Worm (Caenorhabditis elegans) whole organism, L2 larva: ENCODE results near the gene eif-3.F.

Source experiments
- C34F6.9 ChIP-seq: fragments of 150-350 bp; optimal IDR thresholded peaks from 2 replicates; lab custom pipeline; 2014; ENCODE audit warnings: missing biosample characterization, missing genetic modification characterization
- R02D3.7 ChIP-seq: fragments of 150-350 bp; optimal IDR thresholded peaks from 2 replicates; lab custom pipeline; 2014; ENCODE audit warnings: missing biosample characterization, missing genetic modification characterization
- Y55F3AM.14 ChIP-seq: fragments of 200-800 bp; sonication (Bioruptor generic); optimal IDR thresholded peaks from 2 replicates; lab custom pipeline; 2018; ENCODE audit warnings: mild to moderate bottlenecking, missing genetic modification characterization, missing compliant biosample characterization
- ZK546.5 ChIP-seq: sonication (generic microtip); optimal IDR thresholded peaks from 2 replicates; lab custom pipeline; 2017; ENCODE audit warnings: missing biosample characterization, missing genetic modification characterization
- alr-1 ChIP-seq: fragments of 150-350 bp; optimal IDR thresholded peaks from 2 replicates; lab custom pipeline; 2014; ENCODE audit warnings: missing biosample characterization, missing genetic modification characterization
- ama-1 ChIP-seq: fragments of 150-350 bp; optimal IDR thresholded peaks from 2 replicates; lab custom pipeline; 2018; ENCODE audit warnings: inconsistent platforms
- blmp-1 ChIP-seq: sonication (generic microtip); optimal IDR thresholded peaks from 2 replicates; lab custom pipeline; 2017; ENCODE audit warnings: missing genetic modification characterization, mild to moderate bottlenecking, missing compliant biosample characterization, antibody characterized with exemption, moderate library complexity; ENCODE audit not compliant: insufficient read depth
- ceh-16 ChIP-seq: fragments of 150-350 bp; optimal IDR thresholded peaks from 2 replicates; lab custom pipeline; 2014; ENCODE audit warnings: missing biosample characterization, missing genetic modification characterization
- crh-2 ChIP-seq: sonication (generic microtip); optimal IDR thresholded peaks from 2 replicates; lab custom pipeline; 2017; ENCODE audit warnings: missing biosample characterization, missing genetic modification characterization
- egl-27 ChIP-seq: sonication (generic microtip); optimal IDR thresholded peaks from 3 replicates; lab custom pipeline; 2017; ENCODE audit warnings: missing biosample characterization, missing genetic modification reagents, missing genetic modification characterization
- fos-1 ChIP-seq: fragments of 150-350 bp; optimal IDR thresholded peaks from 2 replicates; lab custom pipeline; 2014; ENCODE audit warnings: missing biosample characterization, missing genetic modification characterization
- gmeb-1 ChIP-seq: fragments of 150-350 bp; optimal IDR thresholded peaks from 2 replicates; lab custom pipeline; 2014; ENCODE audit warnings: missing biosample characterization, missing genetic modification characterization
- lin-13 ChIP-seq: fragments of 150-350 bp; optimal IDR thresholded peaks from 2 replicates; lab custom pipeline; 2014; ENCODE audit warnings: missing biosample characterization, missing genetic modification reagents, missing genetic modification characterization
- lsy-2 ChIP-seq, 2 experiments: fragments of 150-350 bp in 1 of 2; sonication (generic microtip) in 1 of 2; optimal IDR thresholded peaks; 2 replicates each; lab custom pipeline; 2014 to 2017; ENCODE audit warnings: missing biosample characterization in 2 of 2, missing genetic modification characterization in 2 of 2
- mbf-1 ChIP-seq: sonication (generic microtip); optimal IDR thresholded peaks from 2 replicates; lab custom pipeline; 2017; ENCODE audit warnings: missing biosample characterization, missing genetic modification characterization
- mdl-1 ChIP-seq, 2 experiments: fragments of 150-350 bp in 1 of 2; sonication (generic microtip) in 1 of 2; optimal IDR thresholded peaks; 2 replicates each; lab custom pipeline; 2017; ENCODE audit warnings: missing biosample characterization in 2 of 2, missing genetic modification characterization in 2 of 2
- nhr-10 ChIP-seq: sonication (generic microtip); optimal IDR thresholded peaks from 2 replicates; lab custom pipeline; 2017; ENCODE audit warnings: missing biosample characterization, missing genetic modification characterization
- nhr-11 ChIP-seq: fragments of 150-350 bp; optimal IDR thresholded peaks from 2 replicates; lab custom pipeline; 2014; ENCODE audit warnings: missing biosample characterization, missing genetic modification characterization
- nhr-12 ChIP-seq: fragments of 150-350 bp; optimal IDR thresholded peaks from 2 replicates; lab custom pipeline; 2014; ENCODE audit warnings: missing biosample characterization, missing genetic modification characterization
- nhr-129 ChIP-seq: fragments of 150-350 bp; optimal IDR thresholded peaks from 2 replicates; lab custom pipeline; 2014; ENCODE audit warnings: missing biosample characterization, missing genetic modification characterization
- nhr-23 ChIP-seq: fragments of 150-350 bp; optimal IDR thresholded peaks from 2 replicates; lab custom pipeline; 2014; ENCODE audit warnings: missing biosample characterization, missing genetic modification reagents, missing genetic modification characterization
- nhr-237 ChIP-seq: fragments of 150-350 bp; optimal IDR thresholded peaks from 2 replicates; lab custom pipeline; 2014; ENCODE audit warnings: missing biosample characterization, missing genetic modification characterization
- nhr-25 ChIP-seq: fragments of 150-350 bp; sonication (generic microtip); optimal IDR thresholded peaks from 3 replicates; lab custom pipeline; 2014; ENCODE audit warnings: missing biosample characterization, missing genetic modification characterization
- nhr-77 ChIP-seq: fragments of 150-350 bp; optimal IDR thresholded peaks from 2 replicates; lab custom pipeline; 2014; ENCODE audit warnings: missing biosample characterization, missing genetic modification characterization
- sem-4 ChIP-seq: fragments of 150-350 bp; optimal IDR thresholded peaks from 2 replicates; lab custom pipeline; 2014; ENCODE audit warnings: missing biosample characterization, missing genetic modification reagents, missing genetic modification characterization
- sma-9 ChIP-seq, 2 experiments: fragments of 150-350 bp in 1 of 2; sonication (generic microtip) in 1 of 2; optimal IDR thresholded peaks; 2 replicates each; lab custom pipeline; 2014 to 2016; ENCODE audit warnings: missing genetic modification characterization in 2 of 2, mild to moderate bottlenecking in 1 of 2, missing biosample characterization in 1 of 2, missing compliant biosample characterization in 1 of 2, missing genetic modification reagents in 1 of 2, moderate library complexity in 1 of 2
- unc-39 ChIP-seq: fragments of 150-350 bp; optimal IDR thresholded peaks from 2 replicates; lab custom pipeline; 2014; ENCODE audit warnings: missing biosample characterization, missing genetic modification characterization
- unc-55 ChIP-seq: fragments of 150-350 bp; sonication (generic microtip); optimal IDR thresholded peaks from 3 replicates; lab custom pipeline; 2014; ENCODE audit warnings: missing biosample characterization, missing genetic modification reagents, missing genetic modification characterization
- unc-62 ChIP-seq: fragments of 150-350 bp; optimal IDR thresholded peaks from 2 replicates; lab custom pipeline; 2014; ENCODE audit warnings: missing biosample characterization, missing genetic modification reagents, missing genetic modification characterization
- zag-1 ChIP-seq: fragments of 150-350 bp; optimal IDR thresholded peaks from 2 replicates; lab custom pipeline; 2014; ENCODE audit warnings: missing biosample characterization, missing genetic modification characterization
- ztf-1 ChIP-seq: fragments of 200-800 bp; sonication (Bioruptor generic); conservative IDR thresholded peaks from 2 replicates; pipeline ENCODE4 v1.3.6; 2022; ENCODE audit warnings: missing genetic modification characterization, missing compliant biosample characterization
- ztf-11 ChIP-seq: sonication (generic microtip); optimal IDR thresholded peaks from 2 replicates; lab custom pipeline; 2017; ENCODE audit warnings: missing biosample characterization, missing genetic modification characterization
- ztf-4 ChIP-seq: fragments of 150-350 bp; optimal IDR thresholded peaks from 2 replicates; lab custom pipeline; 2014; ENCODE audit warnings: missing biosample characterization, missing genetic modification characterization

The eif-3.F gene

ce11 chrII:9316801-9317200 is 14.6 kb upstream of the eif-3.F start:
- TF ChIP-seq nhr-129 (peak; percentile 2), alr-1 (tag; lab: Kevin White, UChicago) (no peak)

DNA sequence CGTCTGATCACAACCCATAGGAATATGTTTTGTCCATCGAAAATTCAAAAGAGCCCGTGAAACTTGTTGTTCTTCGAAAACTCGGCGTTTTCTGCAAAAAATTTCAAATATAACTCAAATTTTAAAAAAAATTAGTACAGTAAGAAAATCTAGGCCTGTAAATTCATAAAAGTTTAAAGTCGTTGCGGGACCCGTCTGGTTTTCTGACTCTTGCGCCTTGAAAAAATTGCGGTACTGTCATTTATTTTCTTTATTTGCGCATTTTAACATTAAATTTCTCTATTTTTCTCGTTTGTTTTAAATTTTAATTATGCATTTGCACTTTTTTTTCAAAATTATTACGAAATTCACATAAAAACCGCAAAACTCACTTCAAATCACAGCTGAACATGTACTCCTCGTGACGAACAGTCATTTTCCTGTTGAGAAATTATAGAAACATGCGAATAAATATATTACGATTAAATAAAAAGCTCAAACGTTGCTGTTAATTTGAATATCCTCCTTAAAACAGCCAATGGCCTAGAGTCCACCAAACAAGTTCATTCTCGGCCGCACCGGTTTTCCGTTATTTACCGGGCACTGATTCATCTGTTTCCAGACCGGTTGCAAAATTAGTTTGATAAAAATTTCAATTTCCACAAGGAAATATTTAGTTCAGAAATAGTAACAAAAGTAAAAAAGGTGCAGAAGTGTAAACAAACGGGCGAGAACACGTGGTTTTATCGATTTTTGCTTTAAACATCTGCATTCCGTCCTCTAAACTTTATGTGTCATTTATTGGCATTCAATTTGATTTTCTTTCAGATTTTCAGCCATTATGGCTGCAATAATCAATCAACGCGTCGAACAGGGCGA is 12.2 kb upstream of the eif-3.F start, which contains the start of the genes csa-1 and wdfy-2:
TSS of gene csa-1 (minus strand) at position 669 of the 858 bp plus-strand sequence.
TSS of gene wdfy-2 (plus strand) at position 808 of the 858 bp plus-strand sequence.
- TF ChIP-seq unc-55 (GFP tag; lab: Kevin White, UChicago) (peak; percentile 20), lsy-2 (tag; optimal IDR thresholded peaks at IDR 0.05; lab: Kevin White, UChicago) (no peak), C34F6.9 (tag; lab: Kevin White, UChicago) (peak; percentile 41), fos-1 (tag; lab: Kevin White, UChicago) (peak; percentile 47), gmeb-1 (peak; percentile 27)
- TF ChIP-seq, all 48 proteins: peak for 4

DNA sequence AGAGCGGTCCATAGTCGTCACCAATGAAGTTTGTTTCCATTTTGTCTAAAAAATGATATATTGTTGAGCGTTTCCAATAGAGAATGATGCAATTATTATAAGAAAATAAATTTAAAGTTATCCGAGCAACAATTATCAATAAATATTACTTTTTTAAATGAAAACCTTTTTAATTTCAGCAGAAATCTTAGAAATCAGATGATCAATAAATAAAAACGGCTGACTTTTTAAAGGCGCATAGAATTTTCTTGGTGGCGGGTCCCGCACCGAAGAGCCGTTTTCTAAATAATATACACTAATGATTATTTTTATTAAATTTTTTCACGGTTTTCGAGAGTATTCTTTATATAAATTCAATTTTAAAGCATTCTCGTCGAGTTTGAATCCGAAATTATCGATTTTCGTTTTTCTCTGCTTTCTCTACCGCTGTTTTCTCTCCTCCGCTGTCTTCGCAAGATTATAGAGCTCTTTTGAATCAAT is 8.5 kb upstream of the eif-3.F start, which contains the start of gene rab-39:
TSS of gene rab-39 (minus strand) at position 51 of the 480 bp plus-strand sequence.
- TF ChIP-seq nhr-129 (no peak), ztf-4 (tag; lab: Kevin White, UChicago) (no peak), fos-1 (tag; lab: Kevin White, UChicago) (peak; percentile 20), nhr-12 (tag; lab: Kevin White, UChicago) (no peak), unc-55 (GFP tag; lab: Kevin White, UChicago) (peak; percentile 69), R02D3.7 (no peak), sma-9 (GFP tag; optimal IDR thresholded peaks at IDR 0.05; lab: Kevin White, UChicago) (no peak), sma-9 (tag; optimal IDR thresholded peaks at IDR 0.05; lab: Kevin White, UChicago) (no peak), nhr-23 (tag; lab: Kevin White, UChicago) (no peak), nhr-77 (tag; lab: Kevin White, UChicago) (no peak), C34F6.9 (tag; lab: Kevin White, UChicago) (peak; percentile 72), ztf-11 (tag; lab: Kevin White, UChicago) (no peak), crh-2 (tag; lab: Kevin White, UChicago) (peak; percentile 20), ZK546.5 (tag; lab: Kevin White, UChicago) (no peak), gmeb-1 (no peak), nhr-10 (tag; lab: Kevin White, UChicago) (no peak), unc-39 (tag; lab: Kevin White, UChicago) (no peak), nhr-25 (tag; lab: Kevin White, UChicago) (no peak), nhr-237 (no peak), lsy-2 (tag; optimal IDR thresholded peaks at IDR 0.05; lab: Kevin White, UChicago) (peak in 1 of 2 experiments; percentile 62), alr-1 (tag; lab: Kevin White, UChicago) (no peak), lin-13 (GFP tag; lab: Kevin White, UChicago) (peak; percentile 23), ztf-1 (no peak), blmp-1 (tag; lab: Kevin White, UChicago) (no peak), unc-62 (no peak), egl-27 (no peak)

ce11 chrII:9323660-9324059 is 7.8 kb upstream of the eif-3.F start, which contains the start of gene egli-1:
TSS of gene egli-1 (plus strand) at chrII:9323960.
- no peak for TF ChIP-seq Y55F3AM.14 (GFP tag; lab: Kevin White, UChicago)
- no peak for TF ChIP-seq R02D3.7
- no peak for TF ChIP-seq nhr-10 (tag; lab: Kevin White, UChicago)
- TF ChIP-seq lsy-2 (tag; optimal IDR thresholded peaks at IDR 0.05; lab: Kevin White, UChicago): no peak
- no peak for TF ChIP-seq gmeb-1
- no peak for TF ChIP-seq ztf-11 (tag; lab: Kevin White, UChicago)

- TF ChIP-seq lsy-2 (tag; optimal IDR thresholded peaks at IDR 0.05; lab: Kevin White, UChicago): peak in 1 of 2 experiments; percentile 45
- TF ChIP-seq C34F6.9 (tag; lab: Kevin White, UChicago): peak; percentile 46
- no peak for TF ChIP-seq ceh-16 (tag; lab: Kevin White, UChicago)
- no peak for TF ChIP-seq ama-1 (lab: Kevin White, UChicago)
- TF ChIP-seq crh-2 (tag; lab: Kevin White, UChicago): peak; percentile 12
- no peak for TF ChIP-seq mbf-1 (tag; lab: Kevin White, UChicago)
- TF ChIP-seq sem-4: peak; percentile 10
- TF ChIP-seq sma-9 (GFP tag; optimal IDR thresholded peaks at IDR 0.05; lab: Kevin White, UChicago): peak; percentile 72
- no peak for TF ChIP-seq sma-9 (tag; optimal IDR thresholded peaks at IDR 0.05; lab: Kevin White, UChicago)
- TF ChIP-seq fos-1 (tag; lab: Kevin White, UChicago): peak; percentile 84
- no peak for TF ChIP-seq ZK546.5 (tag; lab: Kevin White, UChicago)
- peak; percentile 86 for TF ChIP-seq unc-55 (GFP tag; lab: Kevin White, UChicago)
- TF ChIP-seq nhr-129: peak; percentile 29
- TF ChIP-seq lin-13 (GFP tag; lab: Kevin White, UChicago): no peak
- TF ChIP-seq nhr-77 (tag; lab: Kevin White, UChicago): no peak
- TF ChIP-seq nhr-237: no peak
- TF ChIP-seq nhr-10 (tag; lab: Kevin White, UChicago): no peak
- peak in 1 of 2 experiments; percentile 19 for TF ChIP-seq mdl-1 (tag; optimal IDR thresholded peaks at IDR 0.05; lab: Kevin White, UChicago)
- no peak for TF ChIP-seq nhr-11 (tag; lab: Kevin White, UChicago)
- TF ChIP-seq zag-1: peak; percentile 51
These were observed 6.6 kb upstream of the eif-3.F start, which contains the start of gene eat-3 for ce11 chrII:9324824-9325351. TSS of gene eat-3 (plus strand) at chrII:9324874.
